Worm (Caenorhabditis elegans) whole organism, L2 larva: ENCODE data around the gene kqt-3.
A peak's percentile ranks its signal among the peaks of the same experiment; 100 is the strongest.

Experiments used
- R02D3.7 ChIP-seq: fragments of 150-350 bp; optimal IDR thresholded peaks from 2 replicates; lab custom pipeline; 2014; ENCODE audit warnings: missing biosample characterization, missing genetic modification characterization
- Y55F3AM.14 ChIP-seq: fragments of 200-800 bp; sonication (Bioruptor generic); optimal IDR thresholded peaks from 2 replicates; lab custom pipeline; 2018; ENCODE audit warnings: mild to moderate bottlenecking, missing genetic modification characterization, missing compliant biosample characterization
- aly-2 ChIP-seq: fragments of 150-350 bp; optimal IDR thresholded peaks from 2 replicates; lab custom pipeline; 2014; ENCODE audit warnings: missing biosample characterization, missing genetic modification characterization
- crh-2 ChIP-seq: sonication (generic microtip); optimal IDR thresholded peaks from 2 replicates; lab custom pipeline; 2017; ENCODE audit warnings: missing biosample characterization, missing genetic modification characterization
- dmd-4 ChIP-seq: sonication (generic microtip); optimal IDR thresholded peaks from 2 replicates; lab custom pipeline; 2017; ENCODE audit warnings: missing biosample characterization, missing genetic modification characterization
- egl-27 ChIP-seq: sonication (generic microtip); optimal IDR thresholded peaks from 3 replicates; lab custom pipeline; 2017; ENCODE audit warnings: missing biosample characterization, missing genetic modification reagents, missing genetic modification characterization
- elt-1 ChIP-seq: fragments of 150-350 bp; optimal IDR thresholded peaks from 2 replicates; lab custom pipeline; 2014; ENCODE audit warnings: missing biosample characterization, missing genetic modification characterization
- elt-3 ChIP-seq: sonication (generic microtip); optimal IDR thresholded peaks from 2 replicates; lab custom pipeline; 2017; ENCODE audit warnings: missing biosample characterization, missing genetic modification characterization
- fos-1 ChIP-seq: fragments of 150-350 bp; optimal IDR thresholded peaks from 2 replicates; lab custom pipeline; 2014; ENCODE audit warnings: missing biosample characterization, missing genetic modification characterization
- gmeb-1 ChIP-seq: fragments of 150-350 bp; optimal IDR thresholded peaks from 2 replicates; lab custom pipeline; 2014; ENCODE audit warnings: missing biosample characterization, missing genetic modification characterization
- lin-11 ChIP-seq: fragments of 150-350 bp; sonication (generic microtip); optimal IDR thresholded peaks from 2 replicates; lab custom pipeline; 2014; ENCODE audit warnings: missing biosample characterization, missing genetic modification characterization, inconsistent platforms, mixed read lengths
- lin-13 ChIP-seq: fragments of 150-350 bp; optimal IDR thresholded peaks from 2 replicates; lab custom pipeline; 2014; ENCODE audit warnings: missing biosample characterization, missing genetic modification reagents, missing genetic modification characterization
- lin-39 ChIP-seq: fragments of 150-350 bp; optimal IDR thresholded peaks from 2 replicates; lab custom pipeline; 2014; ENCODE audit warnings: missing biosample characterization, missing genetic modification reagents, missing genetic modification characterization
- lsy-2 ChIP-seq, 2 experiments: fragments of 150-350 bp in 1 of 2; sonication (generic microtip) in 1 of 2; optimal IDR thresholded peaks; 2 replicates each; lab custom pipeline; 2014 to 2017; ENCODE audit warnings: missing biosample characterization in 2 of 2, missing genetic modification characterization in 2 of 2
- mab-5 ChIP-seq: fragments of 150-350 bp; optimal IDR thresholded peaks from 2 replicates; lab custom pipeline; 2014; ENCODE audit warnings: missing biosample characterization, missing genetic modification characterization
- mbf-1 ChIP-seq: sonication (generic microtip); optimal IDR thresholded peaks from 2 replicates; lab custom pipeline; 2017; ENCODE audit warnings: missing biosample characterization, missing genetic modification characterization
- mdl-1 ChIP-seq, 2 experiments: fragments of 150-350 bp in 1 of 2; sonication (generic microtip) in 1 of 2; optimal IDR thresholded peaks; 2 replicates each; lab custom pipeline; 2017; ENCODE audit warnings: missing biosample characterization in 2 of 2, missing genetic modification characterization in 2 of 2
- nhr-10 ChIP-seq: sonication (generic microtip); optimal IDR thresholded peaks from 2 replicates; lab custom pipeline; 2017; ENCODE audit warnings: missing biosample characterization, missing genetic modification characterization
- nhr-11 ChIP-seq: fragments of 150-350 bp; optimal IDR thresholded peaks from 2 replicates; lab custom pipeline; 2014; ENCODE audit warnings: missing biosample characterization, missing genetic modification characterization
- nhr-12 ChIP-seq: fragments of 150-350 bp; optimal IDR thresholded peaks from 2 replicates; lab custom pipeline; 2014; ENCODE audit warnings: missing biosample characterization, missing genetic modification characterization
- nhr-21 ChIP-seq: fragments of 150-350 bp; optimal IDR thresholded peaks from 2 replicates; lab custom pipeline; 2014; ENCODE audit warnings: missing biosample characterization, missing genetic modification characterization
- nhr-23 ChIP-seq: fragments of 150-350 bp; optimal IDR thresholded peaks from 2 replicates; lab custom pipeline; 2014; ENCODE audit warnings: missing biosample characterization, missing genetic modification reagents, missing genetic modification characterization
- nhr-237 ChIP-seq: fragments of 150-350 bp; optimal IDR thresholded peaks from 2 replicates; lab custom pipeline; 2014; ENCODE audit warnings: missing biosample characterization, missing genetic modification characterization
- nhr-77 ChIP-seq: fragments of 150-350 bp; optimal IDR thresholded peaks from 2 replicates; lab custom pipeline; 2014; ENCODE audit warnings: missing biosample characterization, missing genetic modification characterization
- peb-1 ChIP-seq: fragments of 150-350 bp; optimal IDR thresholded peaks from 2 replicates; lab custom pipeline; 2014; ENCODE audit warnings: missing biosample characterization, missing genetic modification characterization
- sem-4 ChIP-seq: fragments of 150-350 bp; optimal IDR thresholded peaks from 2 replicates; lab custom pipeline; 2014; ENCODE audit warnings: missing biosample characterization, missing genetic modification reagents, missing genetic modification characterization
- skn-1 ChIP-seq: sonication (generic microtip); optimal IDR thresholded peaks from 2 replicates; lab custom pipeline; 2017; ENCODE audit warnings: missing biosample characterization, missing genetic modification characterization
- sma-3 ChIP-seq: sonication (generic microtip); optimal IDR thresholded peaks from 2 replicates; lab custom pipeline; 2016; ENCODE audit warnings: missing genetic modification reagents, missing genetic modification characterization, missing compliant biosample characterization
- sma-9 ChIP-seq, 2 experiments: fragments of 150-350 bp in 1 of 2; sonication (generic microtip) in 1 of 2; optimal IDR thresholded peaks; 2 replicates each; lab custom pipeline; 2014 to 2016; ENCODE audit warnings: missing genetic modification characterization in 2 of 2, mild to moderate bottlenecking in 1 of 2, missing biosample characterization in 1 of 2, missing compliant biosample characterization in 1 of 2, missing genetic modification reagents in 1 of 2, moderate library complexity in 1 of 2
- snpc-4 ChIP-seq: fragments of 150-350 bp; optimal IDR thresholded peaks from 2 replicates; lab custom pipeline; 2014; ENCODE audit warnings: missing biosample characterization, missing genetic modification characterization
- unc-55 ChIP-seq: fragments of 150-350 bp; sonication (generic microtip); optimal IDR thresholded peaks from 3 replicates; lab custom pipeline; 2014; ENCODE audit warnings: missing biosample characterization, missing genetic modification reagents, missing genetic modification characterization
- unc-62 ChIP-seq: fragments of 150-350 bp; optimal IDR thresholded peaks from 2 replicates; lab custom pipeline; 2014; ENCODE audit warnings: missing biosample characterization, missing genetic modification reagents, missing genetic modification characterization
- ztf-1 ChIP-seq: fragments of 200-800 bp; sonication (Bioruptor generic); conservative IDR thresholded peaks from 2 replicates; pipeline ENCODE4 v1.3.6; 2022; ENCODE audit warnings: missing genetic modification characterization, missing compliant biosample characterization
- ztf-11 ChIP-seq: sonication (generic microtip); optimal IDR thresholded peaks from 2 replicates; lab custom pipeline; 2017; ENCODE audit warnings: missing biosample characterization, missing genetic modification characterization

kqt-3 gene

ce11 chrII:13721218-13721617, 25.1 kb downstream of the kqt-3 start, which contains the start of gene sre-46:
TSS of gene sre-46 (minus strand) at chrII:13721318.
- TF ChIP-seq Y55F3AM.14 (GFP tag; lab: Kevin White, UChicago) (no peak), mab-5 (no peak), sma-3 (GFP tag; lab: Kevin White, UChicago) (no peak), peb-1 (tag; lab: Kevin White, UChicago) (no peak), nhr-237 (tag; lab: Kevin White, UChicago) (no peak), sem-4 (tag; lab: Kevin White, UChicago) (no peak), elt-1 (tag; lab: Kevin White, UChicago) (no peak), skn-1 (tag; lab: Kevin White, UChicago) (no peak), mbf-1 (tag; lab: Kevin White, UChicago) (no peak), sma-9 (GFP tag; optimal IDR thresholded peaks at IDR 0.05; lab: Kevin White, UChicago) (no peak), sma-9 (tag; optimal IDR thresholded peaks at IDR 0.05; lab: Kevin White, UChicago) (no peak), nhr-11 (tag; lab: Kevin White, UChicago) (no peak), unc-62 (GFP tag; lab: Kevin White, UChicago) (no peak), nhr-21 (tag; lab: Kevin White, UChicago) (no peak), egl-27 (tag; lab: Kevin White, UChicago) (no peak), nhr-12 (no peak), dmd-4 (tag; lab: Kevin White, UChicago) (no peak), lin-13 (no peak)

DNA sequence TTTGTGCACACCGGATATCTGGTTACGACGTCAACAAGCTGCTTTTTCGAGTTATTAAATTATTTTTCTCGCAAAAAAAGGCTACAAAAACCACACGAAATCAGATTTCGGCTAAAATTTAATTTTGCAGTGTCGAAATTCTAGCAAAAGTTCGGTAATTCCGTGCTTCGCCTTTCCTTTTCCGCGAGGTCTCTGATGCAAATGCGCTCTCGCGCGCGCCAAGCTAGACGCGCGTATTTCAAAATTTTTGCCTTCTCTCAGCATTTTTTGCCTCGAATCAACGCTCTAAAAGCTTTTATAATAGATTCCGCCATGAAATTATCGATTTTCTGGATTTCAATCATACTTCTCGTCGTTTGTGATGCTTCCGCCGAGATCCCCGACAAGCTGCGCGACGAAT, 26.7 kb downstream of the kqt-3 start, which contains the start of gene Y54G9A.5:
Gene Y54G9A.5 (plus strand): TSS at position 245 of the 400 bp plus-strand sequence.
- TF ChIP-seq elt-1 (tag; lab: Kevin White, UChicago) (no peak), mab-5 (no peak)

- TF ChIP-seq sem-4 (tag; lab: Kevin White, UChicago) (no peak), ztf-1 (GFP tag; lab: Robert Waterston, UW) (no peak), elt-3 (tag; lab: Kevin White, UChicago) (no peak), lin-11 (tag; lab: Kevin White, UChicago) (no peak), nhr-12 (no peak), skn-1 (tag; lab: Kevin White, UChicago) (no peak), nhr-23 (no peak), peb-1 (tag; lab: Kevin White, UChicago) (no peak)
These were observed 27.7 kb downstream of the kqt-3 start for ce11 chrII:13723754-13724153.

DNA sequence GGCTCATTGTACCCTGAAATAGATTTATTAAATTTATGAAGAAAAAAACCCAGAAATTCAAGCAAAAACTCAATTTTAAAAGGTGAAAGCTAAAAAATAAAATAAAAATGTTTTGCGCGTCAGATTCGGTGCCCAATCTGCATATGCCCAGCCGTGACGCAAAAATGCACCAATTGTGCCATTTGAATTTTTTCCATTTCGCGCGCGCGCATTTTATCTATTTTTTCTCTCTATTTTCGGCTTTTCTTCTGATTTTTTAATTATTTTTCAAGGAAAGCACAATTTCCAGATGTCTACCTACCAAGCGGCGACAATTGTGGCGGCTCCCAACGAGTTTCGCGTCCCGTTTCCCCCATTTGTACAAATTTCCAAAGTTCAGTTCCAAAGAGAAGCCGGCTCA, 29.7 kb downstream of the kqt-3 start, which contains the start of the genes Y54G9A.7 and bub-3:
Gene Y54G9A.7 (minus strand): TSS at position 7 of the 400 bp plus-strand sequence.
Gene bub-3 (plus strand): TSS at position 270 of the 400 bp plus-strand sequence.
- TF ChIP-seq ztf-11 (tag; lab: Kevin White, UChicago): no peak
- TF ChIP-seq sem-4 (tag; lab: Kevin White, UChicago): no peak
- TF ChIP-seq gmeb-1 (tag; lab: Kevin White, UChicago): peak; percentile 48
- TF ChIP-seq mdl-1 (tag; optimal IDR thresholded peaks at IDR 0.05; lab: Kevin White, UChicago): no peak
- no peak for TF ChIP-seq unc-62 (GFP tag; lab: Kevin White, UChicago)
- no peak for TF ChIP-seq fos-1 (tag; lab: Kevin White, UChicago)
- TF ChIP-seq lin-39 (tag; lab: Kevin White, UChicago): no peak
- TF ChIP-seq crh-2: no peak
- TF ChIP-seq nhr-237 (tag; lab: Kevin White, UChicago): no peak
- TF ChIP-seq lsy-2 (tag; optimal IDR thresholded peaks at IDR 0.05; lab: Kevin White, UChicago): peak in 1 of 2 experiments; percentile 13
- TF ChIP-seq snpc-4 (tag; lab: Kevin White, UChicago): no peak
- no peak for TF ChIP-seq sma-9 (GFP tag; optimal IDR thresholded peaks at IDR 0.05; lab: Kevin White, UChicago)
- no peak for TF ChIP-seq sma-9 (tag; optimal IDR thresholded peaks at IDR 0.05; lab: Kevin White, UChicago)
- no peak for TF ChIP-seq peb-1 (tag; lab: Kevin White, UChicago)
- no peak for TF ChIP-seq nhr-11 (tag; lab: Kevin White, UChicago)
- no peak for TF ChIP-seq nhr-77
- TF ChIP-seq nhr-12: no peak
- peak; percentile 48 for TF ChIP-seq unc-55 (GFP tag; lab: Kevin White, UChicago)
- TF ChIP-seq mab-5: no peak
- no peak for TF ChIP-seq R02D3.7 (tag; lab: Kevin White, UChicago)
- TF ChIP-seq egl-27 (tag; lab: Kevin White, UChicago): no peak

- TF ChIP-seq crh-2: no peak
- no peak for TF ChIP-seq nhr-10 (tag; lab: Kevin White, UChicago)
- no peak for TF ChIP-seq egl-27 (tag; lab: Kevin White, UChicago)
- no peak for TF ChIP-seq elt-3 (tag; lab: Kevin White, UChicago)
- no peak for TF ChIP-seq aly-2 (tag; lab: Kevin White, UChicago)
- TF ChIP-seq mbf-1 (tag; lab: Kevin White, UChicago): no peak
- no peak for TF ChIP-seq lsy-2 (tag; optimal IDR thresholded peaks at IDR 0.05; lab: Kevin White, UChicago)
- TF ChIP-seq nhr-11 (tag; lab: Kevin White, UChicago): no peak
- no peak for TF ChIP-seq nhr-77
- TF ChIP-seq nhr-237 (tag; lab: Kevin White, UChicago): no peak
These were observed 33.3 kb downstream of the kqt-3 start, which contains the start of gene Y54G9A.9 for ce11 chrII:13729416-13729815. TSS of gene Y54G9A.9 (plus strand) at chrII:13729716.
